Fruit fly (Drosophila melanogaster) whole organism, embryonic: ENCODE data around the gene CG32564.
A peak's percentile ranks its signal among the peaks of the same experiment; 100 is the strongest.

ENCODE experiments used
- Ada2b ChIP-seq: fragments of 200-800 bp; sonication (Bioruptor generic); IDR thresholded peaks from 2 replicates; pipeline ENCODE4 v1.3.6; 2022; ENCODE audit warnings: missing biosample characterization, missing genetic modification characterization
- Aef1 ChIP-seq: fragments of 200-800 bp; sonication (Bioruptor generic); IDR thresholded peaks from 3 replicates; pipeline ENCODE4 v1.3.6; 2022; ENCODE audit warnings: missing biosample characterization, missing genetic modification characterization
- Bdp1 ChIP-seq: fragments of 200-800 bp; sonication (Bioruptor generic); optimal IDR thresholded peaks from 3 replicates; lab custom pipeline; 2016; ENCODE audit warnings: missing biosample characterization, missing genetic modification characterization
- Blimp-1 ChIP-seq: fragments of 200-800 bp; sonication (Bioruptor generic); optimal IDR thresholded peaks from 3 replicates; lab custom pipeline; 2018; ENCODE audit warnings: missing biosample characterization, missing genetic modification characterization, mild to moderate bottlenecking, moderate library complexity, missing genetic modification reagents
- CG10209 ChIP-seq: fragments of 200-800 bp; sonication (Bioruptor generic); optimal IDR thresholded peaks from 3 replicates; lab custom pipeline; 2017; ENCODE audit warnings: missing biosample characterization, mild to moderate bottlenecking, missing genetic modification characterization, missing genetic modification reagents
- CG11085 ChIP-seq: fragments of 200-800 bp; sonication (Bioruptor generic); IDR thresholded peaks from 2 replicates; pipeline ENCODE4 v1.3.6; 2022; ENCODE audit warnings: missing biosample characterization, missing genetic modification characterization
- CG12219 ChIP-seq: fragments of 200-800 bp; sonication (Bioruptor generic); optimal IDR thresholded peaks from 3 replicates; lab custom pipeline; 2018; ENCODE audit warnings: missing biosample characterization, mild to moderate bottlenecking, missing genetic modification characterization
- CG12299 ChIP-seq: fragments of 200-800 bp; sonication (Bioruptor generic); optimal IDR thresholded peaks from 2 replicates; lab custom pipeline; 2018; ENCODE audit warnings: missing biosample characterization, mild to moderate bottlenecking, missing genetic modification characterization
- CG13775 ChIP-seq: fragments of 200-800 bp; sonication (Bioruptor generic); optimal IDR thresholded peaks from 3 replicates; lab custom pipeline; 2017; ENCODE audit warnings: missing biosample characterization, mild to moderate bottlenecking, missing genetic modification characterization
- CG14050 ChIP-seq: fragments of 200-800 bp; sonication (Bioruptor generic); IDR thresholded peaks from 3 replicates; pipeline ENCODE4 v1.3.6; 2022; ENCODE audit warnings: missing biosample characterization, missing genetic modification characterization
- CG16779 ChIP-seq: fragments of 200-800 bp; sonication (Bioruptor generic); IDR thresholded peaks from 2 replicates; pipeline ENCODE4 v1.3.6; 2022; ENCODE audit warnings: missing biosample characterization, missing genetic modification characterization
- CG17829 ChIP-seq: fragments of 200-800 bp; optimal IDR thresholded peaks from 2 replicates; lab custom pipeline; 2019; ENCODE audit warnings: missing biosample characterization, mild to moderate bottlenecking, missing genetic modification characterization, moderate library complexity
- CG34224 ChIP-seq: fragments of 200-800 bp; sonication (Bioruptor generic); IDR thresholded peaks from 3 replicates; pipeline ENCODE4 v1.3.6; 2022; ENCODE audit warnings: missing biosample characterization, missing genetic modification characterization; ENCODE audit not compliant: partially characterized antibody
- CG3726 ChIP-seq: fragments of 200-800 bp; sonication (Bioruptor generic); IDR thresholded peaks from 3 replicates; pipeline ENCODE4, ENCODE4 v1.3.6; 2022; ENCODE audit warnings: missing biosample characterization, missing genetic modification characterization
- CG3847 ChIP-seq: fragments of 200-800 bp; sonication (Bioruptor generic); IDR thresholded peaks from 2 replicates; pipeline ENCODE4 v1.3.6; 2022; ENCODE audit warnings: missing biosample characterization, missing genetic modification characterization
- CG6854 ChIP-seq: fragments of 200-800 bp; sonication (Bioruptor generic); optimal IDR thresholded peaks from 3 replicates; lab custom pipeline; 2017; ENCODE audit warnings: missing biosample characterization, mild to moderate bottlenecking, missing genetic modification characterization
- CG7357 ChIP-seq: fragments of 200-800 bp; sonication (Bioruptor generic); IDR thresholded peaks from 3 replicates; pipeline ENCODE4 v1.3.6; 2022; ENCODE audit warnings: missing biosample characterization, missing genetic modification characterization
- CG8281 ChIP-seq: fragments of 200-800 bp; sonication (Bioruptor generic); optimal IDR thresholded peaks from 2 replicates; lab custom pipeline; 2018; ENCODE audit warnings: missing biosample characterization, mild to moderate bottlenecking, missing genetic modification characterization, moderate library complexity
- CG9215 ChIP-seq: fragments of 200-800 bp; sonication (Bioruptor generic); IDR thresholded peaks from 2 replicates; pipeline ENCODE4 v1.3.6; 2022; ENCODE audit warnings: missing biosample characterization, missing genetic modification characterization
- D ChIP-seq, 2 experiments: fragments of 200-800 bp in 1 of 2; fragments of >200 bp in 1 of 2; sonication (Bioruptor generic) in 1 of 2; optimal IDR thresholded peaks; 2 replicates in 1 of 2; 3 replicates in 1 of 2; lab custom pipeline; 2017; ENCODE audit warnings: mild to moderate bottlenecking in 1 of 2, missing biosample characterization in 1 of 2, missing genetic modification characterization in 1 of 2, missing genetic modification reagents in 1 of 2
- D19B ChIP-seq: fragments of 200-800 bp; sonication (Bioruptor generic); optimal IDR thresholded peaks from 2 replicates; lab custom pipeline; 2017; ENCODE audit warnings: missing biosample characterization, mild to moderate bottlenecking, missing genetic modification characterization
- Ets65A ChIP-seq: fragments of 200-800 bp; sonication (Bioruptor generic); peaks from one replicate; lab custom pipeline; 2016; ENCODE audit warnings: missing biosample characterization, missing genetic modification characterization
- GATAe ChIP-seq: fragments of 200-800 bp; sonication (Bioruptor generic); conservative IDR thresholded peaks from 2 replicates; pipeline ENCODE4 v1.3.6; 2022; ENCODE audit warnings: missing biosample characterization, missing genetic modification characterization
- HLH54F ChIP-seq: fragments of 200-800 bp; sonication (Bioruptor generic); optimal IDR thresholded peaks from 3 replicates; lab custom pipeline; 2016; ENCODE audit warnings: missing biosample characterization, missing genetic modification characterization
- Hr78 ChIP-seq, 2 experiments: fragments of 200-800 bp in 1 of 2; fragments of >200 bp in 1 of 2; sonication (Bioruptor generic) in 1 of 2; optimal IDR thresholded peaks; 2 replicates each; lab custom pipeline; 2017 to 2019; ENCODE audit warnings: missing biosample characterization in 2 of 2, missing genetic modification characterization in 2 of 2, mild to moderate bottlenecking in 1 of 2, moderate library complexity in 1 of 2
- Med ChIP-seq: fragments of 200-800 bp; sonication (Bioruptor generic); peaks from one replicate; lab custom pipeline; 2016; ENCODE audit warnings: missing biosample characterization, missing genetic modification characterization, mild to moderate bottlenecking, inconsistent platforms, moderate library complexity
- NFAT ChIP-seq: fragments of 200-800 bp; sonication (Bioruptor generic); IDR thresholded peaks from 2 replicates; pipeline ENCODE4 v1.3.6; 2022; ENCODE audit warnings: missing biosample characterization, missing genetic modification characterization
- PHDP ChIP-seq: fragments of 200-800 bp; sonication (Bioruptor generic); optimal IDR thresholded peaks from 3 replicates; lab custom pipeline; 2018; ENCODE audit warnings: missing biosample characterization, mild to moderate bottlenecking, missing genetic modification characterization, moderate library complexity
- Pdp1 ChIP-seq, 2 experiments: fragments of 200-800 bp; sonication (Bioruptor generic); optimal IDR thresholded peaks; 3 replicates each; lab custom pipeline; 2016; ENCODE audit warnings: missing biosample characterization in 2 of 2, missing genetic modification characterization in 2 of 2, mild to moderate bottlenecking in 1 of 2, moderate library complexity in 1 of 2
- cad ChIP-seq: fragments of >200 bp; optimal IDR thresholded peaks from 2 replicates; lab custom pipeline; 2017; ENCODE audit warnings: missing biosample characterization, missing genetic modification characterization
- ci ChIP-seq: fragments of 200-800 bp; sonication (Bioruptor generic); IDR thresholded peaks from 3 replicates; pipeline ENCODE4 v1.3.6; 2022; ENCODE audit warnings: missing biosample characterization, missing genetic modification characterization
- dpn ChIP-seq, 2 experiments: fragments of 200-800 bp; sonication (Bioruptor generic); optimal IDR thresholded peaks; 3 replicates each; lab custom pipeline; 2016; ENCODE audit warnings: missing biosample characterization in 2 of 2, missing genetic modification characterization in 2 of 2
- fd3F ChIP-seq: fragments of 200-800 bp; sonication (Bioruptor generic); optimal IDR thresholded peaks from 2 replicates; lab custom pipeline; 2018; ENCODE audit warnings: missing biosample characterization, mild to moderate bottlenecking, missing genetic modification characterization, moderate library complexity
- fu2 ChIP-seq: fragments of 200-800 bp; sonication (Bioruptor generic); optimal IDR thresholded peaks from 2 replicates; lab custom pipeline; 2016; ENCODE audit warnings: missing biosample characterization, missing genetic modification characterization
- gfzf ChIP-seq: fragments of 200-800 bp; sonication (Bioruptor generic); optimal IDR thresholded peaks from 2 replicates; lab custom pipeline; 2016; ENCODE audit warnings: missing biosample characterization, mild to moderate bottlenecking, missing genetic modification characterization, moderate library complexity
- grau ChIP-seq: fragments of 200-800 bp; optimal IDR thresholded peaks from 3 replicates; lab custom pipeline; 2019; ENCODE audit warnings: missing biosample characterization, mild to moderate bottlenecking, missing genetic modification characterization, moderate library complexity
- lmd ChIP-seq: fragments of 200-800 bp; sonication (Bioruptor generic); IDR thresholded peaks from 2 replicates; pipeline ENCODE4 v1.3.6; 2022; ENCODE audit warnings: missing biosample characterization, missing genetic modification characterization
- oc ChIP-seq: fragments of 200-800 bp; sonication (Bioruptor generic); optimal IDR thresholded peaks from 2 replicates; lab custom pipeline; 2018; ENCODE audit warnings: missing biosample characterization, mild to moderate bottlenecking, missing genetic modification characterization, moderate library complexity
- peb ChIP-seq: fragments of 200-800 bp; sonication (Bioruptor generic); IDR thresholded peaks from 2 replicates; pipeline ENCODE4 v1.3.6; 2022; ENCODE audit warnings: missing biosample characterization, missing genetic modification characterization
- phol ChIP-seq: fragments of 200-800 bp; sonication (Bioruptor generic); optimal IDR thresholded peaks from 3 replicates; lab custom pipeline; 2018; ENCODE audit warnings: missing biosample characterization, mild to moderate bottlenecking, missing genetic modification characterization, moderate library complexity
- pros ChIP-seq: fragments of 200-800 bp; sonication (Bioruptor generic); optimal IDR thresholded peaks from 3 replicates; lab custom pipeline; 2019; ENCODE audit warnings: missing biosample characterization, mild to moderate bottlenecking, missing genetic modification characterization, moderate library complexity
- ranshi ChIP-seq: fragments of 200-800 bp; sonication (Bioruptor generic); IDR thresholded peaks from 2 replicates; pipeline ENCODE4 v1.3.6; 2022; ENCODE audit warnings: missing biosample characterization, missing genetic modification characterization
- row ChIP-seq: fragments of 200-800 bp; sonication (Bioruptor generic); IDR thresholded peaks from 3 replicates; pipeline ENCODE4 v1.3.6; 2022; ENCODE audit warnings: missing biosample characterization, missing genetic modification characterization
- sens ChIP-seq: fragments of 200-800 bp; sonication (Bioruptor generic); peaks from one replicate; lab custom pipeline; 2016; ENCODE audit warnings: missing biosample characterization, missing genetic modification characterization
- ssp ChIP-seq: fragments of 200-800 bp; sonication (Bioruptor generic); IDR thresholded peaks from 2 replicates; pipeline ENCODE4 v1.3.6; 2022; ENCODE audit warnings: missing biosample characterization, missing genetic modification characterization
- unpg ChIP-seq: fragments of 200-800 bp; sonication (Bioruptor generic); optimal IDR thresholded peaks from 3 replicates; lab custom pipeline; 2018; ENCODE audit warnings: missing biosample characterization, mild to moderate bottlenecking, missing genetic modification characterization, moderate library complexity
- zfh1 ChIP-seq: fragments of 200-800 bp; sonication (Bioruptor generic); IDR thresholded peaks from 3 replicates; pipeline ENCODE4 v1.3.6; 2022; ENCODE audit warnings: missing biosample characterization, missing genetic modification characterization

CG32564 gene

dm6 chrX:17170484-17170944 lies 35.7 kb upstream of the CG32564 start (continued):
- TF ChIP-seq CG13775 (GFP tag; lab: Kevin White, UChicago) (peak; percentile 36), Ada2b (peak; percentile 61), CG10209 (GFP tag; lab: Kevin White, UChicago) (peak; percentile 39), CG12299 (tag; lab: Kevin White, UChicago) (no peak), CG14050 (GFP tag; lab: Robert Waterston, UW) (no peak), ranshi (GFP tag; lab: Robert Waterston, UW) (peak; percentile 42; the same call in 1 of the 2 replicates), unpg (peak; percentile 57), dpn (GFP tag; optimal IDR thresholded peaks at IDR 0.05; lab: Kevin White, UChicago) (peak in 1 of 2 experiments; percentile 28), peb (GFP tag; lab: Robert Waterston, UW) (no peak), Aef1 (GFP tag; lab: Robert Waterston, UW) (peak; percentile 37; the same call in 1 of the 3 replicates), CG6854 (peak; percentile 57), CG3847 (peak; percentile 49)

- TF ChIP-seq D19B (no peak), phol (tag; lab: Kevin White, UChicago) (no peak), Med (GFP tag; lab: Kevin White, UChicago) (peak; percentile 70), Ets65A (peak; percentile 87), row (peak; percentile 25; the same call in 1 of the 3 replicates), sens (GFP tag; lab: Kevin White, UChicago) (peak; percentile 29), grau (tag; lab: Kevin White, UChicago) (peak; percentile 64)
Observed at dm6 chrX:17172123-17172522, 34.1 kb upstream of the CG32564 start.

dm6 chrX:17172777-17173315 lies 33.4 kb upstream of the CG32564 start:
- TF ChIP-seq dpn (GFP tag; optimal IDR thresholded peaks at IDR 0.05; lab: Kevin White, UChicago) = no peak
- TF ChIP-seq lmd (GFP tag; lab: Robert Waterston, UW) = no peak
- peak; percentile 13 for TF ChIP-seq oc
- TF ChIP-seq Blimp-1 (GFP tag; lab: Kevin White, UChicago) = peak; percentile 78
- no peak for TF ChIP-seq NFAT (GFP tag; lab: Robert Waterston, UW)
- peak; percentile 93 for TF ChIP-seq CG8281 (tag; lab: Kevin White, UChicago)
- no peak for TF ChIP-seq CG3726 (GFP tag; lab: Robert Waterston, UW)
- no peak for TF ChIP-seq CG17829 (tag; lab: Kevin White, UChicago)
- TF ChIP-seq PHDP (tag; lab: Kevin White, UChicago) = no peak
- TF ChIP-seq CG16779 (GFP tag; lab: Robert Waterston, UW) = no peak
- no peak for TF ChIP-seq HLH54F
- TF ChIP-seq ci (GFP tag; lab: Robert Waterston, UW) = no peak
- no peak for TF ChIP-seq CG11085 (GFP tag; lab: Robert Waterston, UW)
- TF ChIP-seq cad (GFP tag; lab: Kevin White, UChicago) = no peak
- TF ChIP-seq D (optimal IDR thresholded peaks at IDR 0.05; lab: Kevin White, UChicago) = no peak
- no peak for TF ChIP-seq D (GFP tag; optimal IDR thresholded peaks at IDR 0.05; lab: Kevin White, UChicago)
- TF ChIP-seq gfzf (GFP tag; lab: Kevin White, UChicago) = no peak
- TF ChIP-seq unpg = no peak
- peak in 1 of 2 experiments; percentile 48 for TF ChIP-seq Pdp1 (GFP tag; optimal IDR thresholded peaks at IDR 0.05; lab: Kevin White, UChicago)
- no peak for TF ChIP-seq CG12219 (GFP tag; lab: Kevin White, UChicago)
- no peak for TF ChIP-seq Bdp1 (GFP tag; lab: Kevin White, UChicago)
- TF ChIP-seq CG7357 (GFP tag; lab: Robert Waterston, UW) = no peak
- TF ChIP-seq ssp (GFP tag; lab: Robert Waterston, UW) = no peak
- no peak for TF ChIP-seq GATAe (GFP tag; lab: Robert Waterston, UW)
- TF ChIP-seq Hr78 (GFP tag; optimal IDR thresholded peaks at IDR 0.05; lab: Kevin White, UChicago) = peak in 1 of 2 experiments; percentile 96
- TF ChIP-seq fd3F (GFP tag; lab: Kevin White, UChicago) = no peak
- TF ChIP-seq CG34224 (GFP tag; lab: Robert Waterston, UW) = no peak
- no peak for TF ChIP-seq fu2 (GFP tag; lab: Kevin White, UChicago)
- peak; percentile 71 for TF ChIP-seq pros (GFP tag; lab: Kevin White, UChicago)
- no peak for TF ChIP-seq CG10209 (GFP tag; lab: Kevin White, UChicago)
- no peak for TF ChIP-seq zfh1
- TF ChIP-seq CG9215 (GFP tag; lab: Robert Waterston, UW) = no peak
